Worm (Caenorhabditis elegans): ENCODE data around the gene T19D12.6.

Gene T19D12.6

DNA sequence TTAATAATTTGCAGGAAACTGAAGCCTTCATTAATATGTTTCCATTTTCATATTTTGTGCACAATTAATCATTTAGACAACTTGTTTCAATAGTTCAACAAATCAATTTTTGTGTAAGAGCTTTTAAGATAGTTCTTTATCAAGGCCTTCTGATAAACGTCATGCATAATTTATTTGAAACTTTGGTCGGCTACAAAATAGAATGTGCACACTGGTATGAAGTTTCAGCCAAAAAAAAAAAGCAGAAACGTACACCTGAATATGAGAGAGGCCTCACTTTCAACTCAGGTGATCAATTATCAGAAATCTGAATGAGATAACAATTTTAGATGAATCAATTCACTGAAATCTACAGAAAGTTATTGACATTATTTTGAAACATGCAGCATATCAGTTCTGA is 28.4 kb downstream of the T19D12.6 start:
- TF ChIP-seq fos-1 (tag; optimal IDR thresholded peaks at IDR 0.05) (peak; percentile 18), nhr-23 (tag; optimal IDR thresholded peaks at IDR 0.05) (no peak), ZK546.5 (tag; optimal IDR thresholded peaks at IDR 0.05) (no peak), sma-3 (GFP tag; optimal IDR thresholded peaks at IDR 0.05) (no peak), nhr-6 (tag; optimal IDR thresholded peaks at IDR 0.05) (no peak), nhr-129 (tag; optimal IDR thresholded peaks at IDR 0.05) (no peak)

DNA sequence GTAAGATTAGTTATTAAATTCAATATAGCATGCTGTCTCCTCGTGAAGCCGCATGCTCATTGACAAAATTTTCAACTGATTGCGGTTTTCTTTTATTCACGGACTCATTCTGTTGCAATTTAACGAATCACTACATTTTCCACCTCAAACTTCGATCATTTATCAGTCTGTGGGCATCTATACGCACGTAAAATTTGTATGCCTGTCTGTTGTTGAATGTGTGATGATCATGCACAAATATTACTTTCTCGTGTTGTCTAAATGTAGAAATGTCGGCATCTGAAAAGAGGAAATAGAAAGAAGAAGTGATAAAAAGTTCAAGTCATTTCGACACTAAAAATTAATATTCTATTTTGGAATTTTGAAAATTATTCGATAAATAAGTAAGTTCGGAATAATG is 30.4 kb downstream of the T19D12.6 start:
- no peak for TF ChIP-seq mdl-1 (tag; optimal IDR thresholded peaks at IDR 0.05)
- TF ChIP-seq peb-1 (tag; optimal IDR thresholded peaks at IDR 0.05): no peak
- TF ChIP-seq nhr-237 (tag; optimal IDR thresholded peaks at IDR 0.05): no peak
- no peak for TF ChIP-seq lsy-2 (tag; optimal IDR thresholded peaks at IDR 0.05)
- peak; percentile 3 for TF ChIP-seq F13H6.1 (tag; optimal IDR thresholded peaks at IDR 0.05)
- TF ChIP-seq ZK546.5 (tag; optimal IDR thresholded peaks at IDR 0.05): no peak
- no peak for TF ChIP-seq ama-1 (optimal IDR thresholded peaks at IDR 0.05)
- TF ChIP-seq nhr-12 (tag; optimal IDR thresholded peaks at IDR 0.05): no peak
- TF ChIP-seq fos-1 (tag; optimal IDR thresholded peaks at IDR 0.05): peak; percentile 87
- TF ChIP-seq sma-9 (GFP tag; optimal IDR thresholded peaks at IDR 0.05): peak; percentile 22
- no peak for TF ChIP-seq sma-9 (tag; optimal IDR thresholded peaks at IDR 0.05)
- no peak for TF ChIP-seq nhr-11 (tag; optimal IDR thresholded peaks at IDR 0.05)
- TF ChIP-seq crh-2 (tag; optimal IDR thresholded peaks at IDR 0.05): peak; percentile 48
- TF ChIP-seq skn-1 (tag; optimal IDR thresholded peaks at IDR 0.05): no peak
- TF ChIP-seq egl-27 (tag; optimal IDR thresholded peaks at IDR 0.05): no peak
- no peak for TF ChIP-seq zag-1 (tag; optimal IDR thresholded peaks at IDR 0.05)
- no peak for TF ChIP-seq dmd-4 (tag; optimal IDR thresholded peaks at IDR 0.05)
- no peak for TF ChIP-seq mbf-1 (tag; optimal IDR thresholded peaks at IDR 0.05)
- TF ChIP-seq unc-55 (GFP tag; optimal IDR thresholded peaks at IDR 0.05): no peak
- no peak for TF ChIP-seq unc-39 (tag; optimal IDR thresholded peaks at IDR 0.05)
- no peak for TF ChIP-seq aly-2 (tag; optimal IDR thresholded peaks at IDR 0.05)
- TF ChIP-seq nhr-129 (tag; optimal IDR thresholded peaks at IDR 0.05): no peak
- TF ChIP-seq nhr-10 (tag; optimal IDR thresholded peaks at IDR 0.05): no peak
- no peak for TF ChIP-seq nhr-77 (tag; optimal IDR thresholded peaks at IDR 0.05)
- no peak for TF ChIP-seq elt-1 (tag; optimal IDR thresholded peaks at IDR 0.05)
- TF ChIP-seq sma-3 (GFP tag; optimal IDR thresholded peaks at IDR 0.05): no peak
- TF ChIP-seq sem-4 (tag; optimal IDR thresholded peaks at IDR 0.05): no peak
- TF ChIP-seq blmp-1 (tag; optimal IDR thresholded peaks at IDR 0.05; ENCODE audit: insufficient read depth): no peak

DNA sequence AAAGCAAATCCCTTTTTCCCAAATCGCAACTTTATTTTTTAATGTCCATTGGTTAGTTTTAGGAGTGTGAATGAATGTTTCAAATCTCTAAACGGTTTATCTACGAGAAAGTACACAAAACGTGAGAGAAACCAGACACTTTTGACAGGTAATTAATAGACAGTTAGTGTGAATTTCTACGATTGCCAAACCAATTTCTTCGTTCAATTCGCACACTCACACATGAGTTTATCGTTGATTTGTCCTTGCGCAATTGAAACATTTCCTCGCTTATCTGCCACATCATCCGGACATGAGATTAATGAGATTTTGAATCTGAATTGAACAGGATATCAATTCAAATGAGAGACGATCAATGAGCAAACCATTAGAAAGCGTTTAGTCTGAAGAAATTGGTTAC is 32.7 kb downstream of the T19D12.6 start:
- TF ChIP-seq ceh-16 (tag; optimal IDR thresholded peaks at IDR 0.05): no peak
- TF ChIP-seq nhr-10 (tag; optimal IDR thresholded peaks at IDR 0.05): no peak
- no peak for TF ChIP-seq nhr-21 (tag; optimal IDR thresholded peaks at IDR 0.05)
- TF ChIP-seq nhr-237 (tag; optimal IDR thresholded peaks at IDR 0.05): no peak
- no peak for TF ChIP-seq snpc-4 (tag; optimal IDR thresholded peaks at IDR 0.05)
- no peak for TF ChIP-seq nhr-6 (tag; optimal IDR thresholded peaks at IDR 0.05)
- TF ChIP-seq ZK546.5 (tag; optimal IDR thresholded peaks at IDR 0.05): no peak
- no peak for TF ChIP-seq mab-5 (tag; optimal IDR thresholded peaks at IDR 0.05)
- no peak for TF ChIP-seq ama-1 (optimal IDR thresholded peaks at IDR 0.05)
- TF ChIP-seq nhr-23 (tag; optimal IDR thresholded peaks at IDR 0.05): no peak
- no peak for TF ChIP-seq alr-1 (tag; optimal IDR thresholded peaks at IDR 0.05)
- TF ChIP-seq unc-55 (GFP tag; optimal IDR thresholded peaks at IDR 0.05): no peak
- no peak for TF ChIP-seq R02D3.7 (tag; optimal IDR thresholded peaks at IDR 0.05)
- TF ChIP-seq unc-62 (GFP tag; optimal IDR thresholded peaks at IDR 0.05): no peak
- TF ChIP-seq mdl-1 (tag; optimal IDR thresholded peaks at IDR 0.05): no peak
- no peak for TF ChIP-seq elt-3 (tag; optimal IDR thresholded peaks at IDR 0.05)

DNA sequence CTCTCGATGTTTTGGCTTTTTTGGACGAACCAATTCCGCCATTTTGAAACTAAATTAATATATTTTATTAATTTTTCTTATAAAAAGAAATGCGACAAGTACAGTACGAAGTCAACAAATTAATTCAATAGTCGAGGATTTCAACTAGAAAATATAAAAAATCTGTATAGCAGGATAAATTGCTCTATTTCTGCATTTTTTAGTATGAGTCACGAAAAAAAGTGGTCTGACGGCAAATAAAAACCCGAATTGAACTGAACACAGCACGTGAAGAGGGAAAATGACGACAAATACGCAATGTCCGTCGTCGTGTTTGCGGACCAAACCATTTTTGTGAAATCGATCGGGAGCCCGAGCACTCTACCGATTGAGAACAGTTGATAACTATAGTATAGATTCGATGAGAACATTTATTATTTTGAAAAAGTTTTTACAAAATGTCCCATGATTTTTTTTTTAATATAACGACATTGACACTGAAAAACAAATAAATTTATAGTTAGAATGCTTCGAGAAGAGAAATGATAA is 33.5 kb downstream of the T19D12.6 start, which contains the start of gene epg-5:
Gene epg-5 (minus strand): TSS at position 51 of the 528 bp plus-strand sequence.
- TF ChIP-seq fos-1 (tag; optimal IDR thresholded peaks at IDR 0.05) (peak; percentile 47), gmeb-1 (tag; optimal IDR thresholded peaks at IDR 0.05) (no peak), ztf-11 (tag; optimal IDR thresholded peaks at IDR 0.05) (no peak), ZK546.5 (tag; optimal IDR thresholded peaks at IDR 0.05) (no peak), C34F6.9 (tag; optimal IDR thresholded peaks at IDR 0.05) (peak; percentile 67), nhr-6 (tag; optimal IDR thresholded peaks at IDR 0.05) (no peak), snpc-4 (tag; optimal IDR thresholded peaks at IDR 0.05) (no peak), lsy-2 (tag; optimal IDR thresholded peaks at IDR 0.05) (peak in 1 of 2 experiments; percentile 61), unc-39 (tag; optimal IDR thresholded peaks at IDR 0.05) (no peak), mdl-1 (tag; optimal IDR thresholded peaks at IDR 0.05) (peak in 1 of 2 experiments; percentile 19), lin-11 (tag; optimal IDR thresholded peaks at IDR 0.05) (peak; percentile 6), nhr-129 (tag; optimal IDR thresholded peaks at IDR 0.05) (peak; percentile 59), zag-1 (tag; optimal IDR thresholded peaks at IDR 0.05) (no peak)
